Worm (Caenorhabditis elegans): ENCODE results near the gene F18E3.12.

- no peak for TF ChIP-seq T22C8.4 (GFP tag; IDR thresholded peaks at IDR 0.05)
- TF ChIP-seq med-1 (GFP tag; optimal IDR thresholded peaks at IDR 0.05; ENCODE audit: insufficient read depth): no peak
- no peak for TF ChIP-seq flt-1 (GFP tag; IDR thresholded peaks at IDR 0.05)
- TF ChIP-seq ztf-23 (GFP tag; IDR thresholded peaks at IDR 0.05): no peak
- TF ChIP-seq ztf-29 (GFP tag; IDR thresholded peaks at IDR 0.05): no peak
Measured at ce11 chrV:7374090-7374489, 40.7 kb upstream of the F18E3.12 start, which contains the start of gene srx-56.

Measured in whole organism, midembryonic.